Fruit fly (Drosophila melanogaster): ENCODE results near the gene CG13907.

The CG13907 gene

dm6 chr3L:851061-851460 is 30.8 kb downstream of the CG13907 start, which contains the start of gene Dci (continued):
- TF ChIP-seq bsh (GFP tag; optimal IDR thresholded peaks at IDR 0.05) (peak in 1 of 2 experiments; percentile 73), otp (GFP tag; IDR thresholded peaks at IDR 0.05) (peak; percentile 48; the same call in 1 of the 3 replicates), HHEX (GFP tag; optimal IDR thresholded peaks at IDR 0.05) (no peak), Nf-YB (GFP tag; optimal IDR thresholded peaks at IDR 0.05) (no peak), mld (GFP tag; IDR thresholded peaks at IDR 0.05; ENCODE audit: partially characterized antibody) (no peak; the same call in 2 of the 3 replicates), cas (GFP tag; IDR thresholded peaks at IDR 0.05) (peak; percentile 74), CHES-1-like (GFP tag; optimal IDR thresholded peaks at IDR 0.05) (peak; percentile 71), CG2875 (GFP tag; optimal IDR thresholded peaks at IDR 0.05) (peak; percentile 16), CG8765 (GFP tag; IDR thresholded peaks at IDR 0.05) (peak; percentile 50; the same call in 1 of the 2 replicates), Sry-δ (GFP tag; optimal IDR thresholded peaks at IDR 0.05) (peak; percentile 74), CG8388 (GFP tag; optimal IDR thresholded peaks at IDR 0.05) (peak; percentile 34), BEAF-32 (GFP tag; optimal IDR thresholded peaks at IDR 0.05) (peak; percentile 88), bbx (GFP tag; IDR thresholded peaks at IDR 0.05; ENCODE audit: partially characterized antibody) (peak; percentile 63), amos (GFP tag; IDR thresholded peaks at IDR 0.05; ENCODE audit: partially characterized antibody) (peak; percentile 79), hb (GFP tag; IDR thresholded peaks at IDR 0.05; ENCODE audit: partially characterized antibody) (peak; percentile 61; the same call in 2 of the 3 replicates), crol (GFP tag; IDR thresholded peaks at IDR 0.05) (no peak), MESR4 (GFP tag; optimal IDR thresholded peaks at IDR 0.05) (no peak), CG13624 (GFP tag; optimal IDR thresholded peaks at IDR 0.05) (peak; percentile 71), Ets65A (GFP tag) (peak; percentile 99), br (optimal IDR thresholded peaks at IDR 0.05) (no peak), CG31388 (GFP tag; optimal IDR thresholded peaks at IDR 0.05) (no peak), CG2712 (tag; optimal IDR thresholded peaks at IDR 0.05) (peak; percentile 68), D (optimal IDR thresholded peaks at IDR 0.05) (no peak), D (GFP tag; optimal IDR thresholded peaks at IDR 0.05) (peak; percentile 60), Hr3 (GFP tag; optimal IDR thresholded peaks at IDR 0.05) (peak; percentile 76), CG30431 (GFP tag; optimal IDR thresholded peaks at IDR 0.05) (peak; percentile 49), ham (GFP tag; IDR thresholded peaks at IDR 0.05) (peak; percentile 77; the same call in 1 of the 2 replicates), Hsf (GFP tag; optimal IDR thresholded peaks at IDR 0.05) (peak; percentile 84), Fer1 (GFP tag; optimal IDR thresholded peaks at IDR 0.05) (no peak), fd96Cb (tag; optimal IDR thresholded peaks at IDR 0.05) (peak; percentile 7), lbe (GFP tag; optimal IDR thresholded peaks at IDR 0.05) (no peak), Bteb2 (GFP tag; optimal IDR thresholded peaks at IDR 0.05) (peak; percentile 59), Hr39 (optimal IDR thresholded peaks at IDR 0.05) (no peak), CG43689 (GFP tag; IDR thresholded peaks at IDR 0.05) (0 out of 2 replicates have a peak, but pooled peaks have one; percentile 16), pita (GFP tag; optimal IDR thresholded peaks at IDR 0.05) (no peak), danr (GFP tag; IDR thresholded peaks at IDR 0.05) (peak; percentile 59; the same call in 1 of the 2 replicates), CG7928 (GFP tag; optimal IDR thresholded peaks at IDR 0.05) (peak; percentile 32), CG11504 (tag; optimal IDR thresholded peaks at IDR 0.05) (no peak), CG5953 (GFP tag; IDR thresholded peaks at IDR 0.05) (peak; percentile 57), CG10462 (GFP tag; optimal IDR thresholded peaks at IDR 0.05) (peak; percentile 39), gem (tag; optimal IDR thresholded peaks at IDR 0.05) (peak; percentile 82), CG6683 (GFP tag; optimal IDR thresholded peaks at IDR 0.05) (no peak), Nf-YA (GFP tag; IDR thresholded peaks at IDR 0.05) (peak; percentile 33; the same call in 1 of the 2 replicates), sna (GFP tag; IDR thresholded peaks at IDR 0.05; ENCODE audit: partially characterized antibody) (peak; percentile 84), ERR (GFP tag; optimal IDR thresholded peaks at IDR 0.05) (peak; percentile 39), dmrt99B (tag; optimal IDR thresholded peaks at IDR 0.05) (no peak), Doc2 (GFP tag; IDR thresholded peaks at IDR 0.05) (no peak), trem (tag; optimal IDR thresholded peaks at IDR 0.05) (peak; percentile 39), Trl (optimal IDR thresholded peaks at IDR 0.05) (no peak), Trl (GFP tag; optimal IDR thresholded peaks at IDR 0.05) (peak; percentile 73), CG3065 (GFP tag; optimal IDR thresholded peaks at IDR 0.05) (no peak), cad (GFP tag; optimal IDR thresholded peaks at IDR 0.05) (no peak)
